Fruit fly (Drosophila melanogaster) whole organism, embryonic: ENCODE results near the gene CG16756.

Experiments used
- Atf-2 ChIP-seq: fragments of 200-800 bp; sonication (Bioruptor generic); optimal IDR thresholded peaks from 2 replicates; lab custom pipeline; 2016; ENCODE audit warnings: missing biosample characterization, missing genetic modification characterization
- CG10147 ChIP-seq: fragments of 200-800 bp; sonication (Bioruptor generic); optimal IDR thresholded peaks from 2 replicates; lab custom pipeline; 2019; ENCODE audit warnings: missing biosample characterization, mild to moderate bottlenecking, missing genetic modification characterization, moderate library complexity
- CG10321 ChIP-seq: fragments of 200-800 bp; sonication (Bioruptor generic); IDR thresholded peaks from 2 replicates; pipeline ENCODE4 v1.3.6; 2022; ENCODE audit warnings: missing biosample characterization, missing genetic modification characterization
- CG11398 ChIP-seq: fragments of 200-800 bp; sonication (Bioruptor generic); optimal IDR thresholded peaks from 2 replicates; lab custom pipeline; 2016; ENCODE audit warnings: missing biosample characterization, missing genetic modification characterization
- CG12744 ChIP-seq: fragments of 200-800 bp; sonication (Bioruptor generic); optimal IDR thresholded peaks from 2 replicates; lab custom pipeline; 2016; ENCODE audit warnings: missing biosample characterization, missing genetic modification characterization
- CG17612 ChIP-seq: fragments of 200-800 bp; sonication (Bioruptor generic); IDR thresholded peaks from 2 replicates; pipeline ENCODE4 v1.3.6; 2022; ENCODE audit warnings: missing biosample characterization, missing genetic modification characterization
- CG17912 ChIP-seq: fragments of 200-800 bp; sonication (Bioruptor generic); optimal IDR thresholded peaks from 2 replicates; lab custom pipeline; 2018; ENCODE audit warnings: missing biosample characterization, mild to moderate bottlenecking, missing genetic modification characterization
- CG18262 ChIP-seq: fragments of 200-800 bp; optimal IDR thresholded peaks from 3 replicates; lab custom pipeline; 2019; ENCODE audit warnings: missing biosample characterization, mild to moderate bottlenecking, missing genetic modification characterization, moderate library complexity
- CG2116 ChIP-seq: fragments of 200-800 bp; sonication (Bioruptor generic); optimal IDR thresholded peaks from 3 replicates; lab custom pipeline; 2018; ENCODE audit warnings: missing biosample characterization, mild to moderate bottlenecking, missing genetic modification characterization
- CG3163 ChIP-seq: fragments of 200-800 bp; sonication (Bioruptor generic); optimal IDR thresholded peaks from 3 replicates; lab custom pipeline; 2016; ENCODE audit warnings: missing biosample characterization, missing genetic modification characterization
- CG3847 ChIP-seq: fragments of 200-800 bp; sonication (Bioruptor generic); IDR thresholded peaks from 2 replicates; pipeline ENCODE4 v1.3.6; 2022; ENCODE audit warnings: missing biosample characterization, missing genetic modification characterization
- CG4820 ChIP-seq: fragments of 200-800 bp; sonication (Bioruptor generic); optimal IDR thresholded peaks from 3 replicates; lab custom pipeline; 2016; ENCODE audit warnings: missing biosample characterization, missing genetic modification characterization
- CG7987 ChIP-seq: fragments of 200-800 bp; sonication (Bioruptor generic); optimal IDR thresholded peaks from 2 replicates; lab custom pipeline; 2018; ENCODE audit warnings: missing biosample characterization, mild to moderate bottlenecking, missing genetic modification characterization, moderate library complexity
- CG8765 ChIP-seq: fragments of 200-800 bp; sonication (Bioruptor generic); IDR thresholded peaks from 2 replicates; pipeline ENCODE4 v1.3.6; 2022; ENCODE audit warnings: missing biosample characterization, missing genetic modification characterization
- CG9817 ChIP-seq: fragments of 200-800 bp; sonication (Bioruptor generic); optimal IDR thresholded peaks from 2 replicates; lab custom pipeline; 2018; ENCODE audit warnings: missing biosample characterization, mild to moderate bottlenecking, missing genetic modification characterization, moderate library complexity
- Chrac-16 ChIP-seq: fragments of 200-800 bp; sonication (Bioruptor generic); optimal IDR thresholded peaks from 3 replicates; lab custom pipeline; 2016; ENCODE audit warnings: missing biosample characterization, missing genetic modification characterization
- Deaf1 ChIP-seq: fragments of 200-800 bp; optimal IDR thresholded peaks from 3 replicates; lab custom pipeline; 2019; ENCODE audit warnings: missing biosample characterization, mild to moderate bottlenecking, missing genetic modification characterization, moderate library complexity
- Dfd ChIP-seq, 2 experiments: fragments of >200 bp; optimal IDR thresholded peaks; 2 replicates each; lab custom pipeline; 2017; ENCODE audit warnings: missing biosample characterization in 2 of 2, missing genetic modification characterization in 2 of 2
- Dip2 ChIP-seq: fragments of 200-800 bp; sonication (Bioruptor generic); IDR thresholded peaks from 2 replicates; pipeline ENCODE4 v1.3.6; 2022; ENCODE audit warnings: missing biosample characterization, missing genetic modification characterization
- Dll ChIP-seq: fragments of 200-800 bp; sonication (Bioruptor generic); IDR thresholded peaks from 4 replicates; pipeline ENCODE4 v1.3.6; 2022; ENCODE audit warnings: missing biosample characterization, missing genetic modification characterization; ENCODE audit not compliant: partially characterized antibody
- E2f1 ChIP-seq: fragments of 200-800 bp; sonication (Bioruptor generic); IDR thresholded peaks from 2 replicates; pipeline ENCODE4 v1.3.6; 2022; ENCODE audit warnings: missing biosample characterization, missing genetic modification characterization
- Fer3 ChIP-seq: fragments of 200-800 bp; sonication (Bioruptor generic); optimal IDR thresholded peaks from 2 replicates; lab custom pipeline; 2018; ENCODE audit warnings: missing biosample characterization, mild to moderate bottlenecking, missing genetic modification characterization, moderate library complexity
- HLH54F ChIP-seq: fragments of 200-800 bp; sonication (Bioruptor generic); optimal IDR thresholded peaks from 3 replicates; lab custom pipeline; 2016; ENCODE audit warnings: missing biosample characterization, missing genetic modification characterization
- MESR4 ChIP-seq: fragments of 200-800 bp; sonication (Bioruptor generic); optimal IDR thresholded peaks from 2 replicates; lab custom pipeline; 2018; ENCODE audit warnings: missing biosample characterization, mild to moderate bottlenecking, missing genetic modification characterization, moderate library complexity
- Mrtf ChIP-seq: fragments of 200-800 bp; sonication (Bioruptor generic); IDR thresholded peaks from 3 replicates; pipeline ENCODE4 v1.3.6; 2022; ENCODE audit warnings: missing biosample characterization, missing genetic modification characterization
- Opbp ChIP-seq: fragments of 200-800 bp; sonication (Bioruptor generic); IDR thresholded peaks from 3 replicates; pipeline ENCODE4 v1.3.6; 2022; ENCODE audit warnings: missing biosample characterization, missing genetic modification characterization; ENCODE audit not compliant: partially characterized antibody
- Scr ChIP-seq: fragments of 200-800 bp; sonication (Bioruptor generic); IDR thresholded peaks from 2 replicates; pipeline ENCODE4 v1.3.6; 2022; ENCODE audit warnings: missing biosample characterization, missing genetic modification characterization; ENCODE audit not compliant: partially characterized antibody
- ase ChIP-seq: fragments of 200-800 bp; sonication (Bioruptor generic); IDR thresholded peaks from 3 replicates; pipeline ENCODE4 v1.3.6; 2022; ENCODE audit warnings: missing biosample characterization, missing genetic modification characterization
- btn ChIP-seq: fragments of 200-800 bp; sonication (Bioruptor generic); optimal IDR thresholded peaks from 2 replicates; lab custom pipeline; 2016; ENCODE audit warnings: missing biosample characterization, missing genetic modification characterization
- da ChIP-seq: fragments of 200-800 bp; sonication (Bioruptor generic); optimal IDR thresholded peaks from 2 replicates; lab custom pipeline; 2016; ENCODE audit warnings: missing biosample characterization, missing genetic modification characterization
- dmrt99B ChIP-seq: fragments of 200-800 bp; sonication (Bioruptor generic); optimal IDR thresholded peaks from 2 replicates; lab custom pipeline; 2018; ENCODE audit warnings: missing biosample characterization, mild to moderate bottlenecking, missing genetic modification characterization, moderate library complexity
- dysf ChIP-seq: fragments of 200-800 bp; sonication (Bioruptor generic); IDR thresholded peaks from 3 replicates; pipeline ENCODE4 v1.3.6; 2022; ENCODE audit warnings: missing biosample characterization, missing genetic modification characterization
- en ChIP-seq: fragments of 200-800 bp; sonication (Bioruptor generic); optimal IDR thresholded peaks from 2 replicates; lab custom pipeline; 2016; ENCODE audit warnings: missing biosample characterization, missing genetic modification characterization
- fd3F ChIP-seq: fragments of 200-800 bp; sonication (Bioruptor generic); optimal IDR thresholded peaks from 2 replicates; lab custom pipeline; 2018; ENCODE audit warnings: missing biosample characterization, mild to moderate bottlenecking, missing genetic modification characterization, moderate library complexity
- kah ChIP-seq: fragments of 200-800 bp; sonication (Bioruptor generic); optimal IDR thresholded peaks from 2 replicates; lab custom pipeline; 2018; ENCODE audit warnings: missing biosample characterization, mild to moderate bottlenecking, missing genetic modification characterization
- mld ChIP-seq: fragments of 200-800 bp; sonication (Bioruptor generic); IDR thresholded peaks from 3 replicates; pipeline ENCODE4 v1.3.6; 2022; ENCODE audit warnings: missing biosample characterization, missing genetic modification characterization; ENCODE audit not compliant: partially characterized antibody
- pnt ChIP-seq: fragments of 200-800 bp; sonication (Bioruptor generic); optimal IDR thresholded peaks from 3 replicates; lab custom pipeline; 2016; ENCODE audit warnings: missing biosample characterization, missing genetic modification characterization
- ranshi ChIP-seq: fragments of 200-800 bp; sonication (Bioruptor generic); IDR thresholded peaks from 2 replicates; pipeline ENCODE4 v1.3.6; 2022; ENCODE audit warnings: missing biosample characterization, missing genetic modification characterization
- sc ChIP-seq, 3 experiments: fragments of >200 bp in 2 of 3; fragments of 200-800 bp in 1 of 3; sonication (Bioruptor generic) in 1 of 3; optimal IDR thresholded peaks; 2 replicates in 2 of 3; 3 replicates in 1 of 3; lab custom pipeline; 2017; ENCODE audit warnings: mild to moderate bottlenecking in 1 of 3, missing biosample characterization in 1 of 3, missing genetic modification characterization in 1 of 3, missing genetic modification reagents in 1 of 3
- sqz ChIP-seq: fragments of 200-800 bp; sonication (Bioruptor generic); optimal IDR thresholded peaks from 3 replicates; lab custom pipeline; 2018; ENCODE audit warnings: missing biosample characterization, mild to moderate bottlenecking, missing genetic modification characterization
- sug ChIP-seq: fragments of 200-800 bp; optimal IDR thresholded peaks from 2 replicates; lab custom pipeline; 2019; ENCODE audit warnings: missing biosample characterization, mild to moderate bottlenecking, missing genetic modification characterization, moderate library complexity
- tll ChIP-seq, 2 experiments: fragments of 200-800 bp in 1 of 2; fragments of >200 bp in 1 of 2; sonication (Bioruptor generic) in 1 of 2; optimal IDR thresholded peaks; 2 replicates each; lab custom pipeline; 2017 to 2019; ENCODE audit warnings: missing biosample characterization in 2 of 2, missing genetic modification characterization in 2 of 2, mild to moderate bottlenecking in 1 of 2, moderate library complexity in 1 of 2
- vvl ChIP-seq: fragments of 200-800 bp; sonication (Bioruptor generic); IDR thresholded peaks from 2 replicates; pipeline ENCODE4 v1.3.6; 2022; ENCODE audit warnings: missing biosample characterization, missing genetic modification characterization
- wek ChIP-seq: fragments of 200-800 bp; sonication (Bioruptor generic); optimal IDR thresholded peaks from 3 replicates; lab custom pipeline; 2018; ENCODE audit warnings: missing biosample characterization, mild to moderate bottlenecking, missing genetic modification characterization, moderate library complexity
- zen ChIP-seq: fragments of 200-800 bp; sonication (Bioruptor generic); optimal IDR thresholded peaks from 3 replicates; lab custom pipeline; 2018; ENCODE audit warnings: missing biosample characterization, mild to moderate bottlenecking, missing genetic modification characterization, moderate library complexity
- zen2 ChIP-seq: fragments of 200-800 bp; sonication (Bioruptor generic); IDR thresholded peaks from 3 replicates; pipeline ENCODE4 v1.3.6; 2022; ENCODE audit warnings: missing biosample characterization, missing genetic modification characterization; ENCODE audit not compliant: partially characterized antibody
- zf30C ChIP-seq: fragments of 200-800 bp; sonication (Bioruptor generic); optimal IDR thresholded peaks from 3 replicates; lab custom pipeline; 2018; ENCODE audit warnings: missing biosample characterization, mild to moderate bottlenecking, missing genetic modification characterization

The CG16756 gene

DNA sequence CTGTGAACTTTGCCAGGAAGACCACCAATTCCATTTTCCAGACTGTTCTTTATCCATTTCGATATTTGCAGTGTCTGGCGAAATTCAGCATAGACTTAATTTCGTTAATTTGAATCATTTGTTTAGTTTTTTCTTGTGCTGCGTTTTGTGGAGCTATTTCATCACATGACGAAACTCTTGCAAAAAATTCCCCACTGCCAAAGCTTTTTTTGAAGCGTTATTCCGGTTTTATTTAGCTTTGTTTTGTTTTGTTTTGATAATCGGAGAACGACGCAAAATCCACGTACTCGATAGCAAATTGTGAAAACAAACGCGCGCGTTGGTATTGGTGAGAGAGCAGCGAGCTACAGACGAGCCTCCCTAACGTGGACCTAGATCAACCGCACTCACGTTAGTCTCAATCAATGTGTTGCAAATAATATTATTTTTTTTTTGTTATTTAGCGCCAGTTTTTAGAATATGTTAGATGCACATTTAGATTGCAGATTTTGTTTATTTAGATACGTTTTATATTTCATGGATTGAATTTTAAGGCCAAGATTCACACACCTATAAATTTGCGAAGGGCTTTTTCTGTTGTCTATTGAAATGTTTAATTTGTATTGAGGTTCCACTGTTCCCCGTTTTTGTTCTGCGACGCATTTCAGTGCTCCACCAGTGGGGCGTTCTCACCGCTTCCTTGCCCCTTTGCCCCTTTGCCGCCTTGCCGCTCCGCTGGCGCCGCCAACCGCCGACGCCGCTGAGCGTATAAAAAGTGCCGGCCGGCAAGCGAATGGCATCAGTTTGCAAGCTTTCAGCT is 2.7 kb downstream of the CG16756 start (continued):
- TF ChIP-seq Dll (GFP tag; lab: Robert Waterston, UW) (no peak), sqz (GFP tag; lab: Kevin White, UChicago) (peak; percentile 44), CG3847 (GFP tag; lab: Robert Waterston, UW) (peak; percentile 90), CG7987 (no peak), CG9817 (peak; percentile 85), zen2 (GFP tag; lab: Robert Waterston, UW) (no peak), CG8765 (GFP tag; lab: Robert Waterston, UW) (peak; percentile 25; the same call in 1 of the 2 replicates), kah (GFP tag; lab: Kevin White, UChicago) (peak; percentile 27), en (GFP tag; lab: Kevin White, UChicago) (peak; percentile 26), Opbp (GFP tag; lab: Robert Waterston, UW) (no peak), E2f1 (GFP tag; lab: Robert Waterston, UW) (peak; percentile 81), wek (no peak), MESR4 (GFP tag; lab: Kevin White, UChicago) (no peak), sc (optimal IDR thresholded peaks at IDR 0.05; lab: Kevin White, UChicago) (no peak), sc (GFP tag; optimal IDR thresholded peaks at IDR 0.05; lab: Kevin White, UChicago) (no peak), ase (GFP tag; lab: Robert Waterston, UW) (peak; percentile 69), pnt (peak; percentile 60), ranshi (GFP tag; lab: Robert Waterston, UW) (peak; percentile 69; the same call in 1 of the 2 replicates), CG17612 (no peak; the same call in 1 of the 2 replicates), zf30C (GFP tag; lab: Kevin White, UChicago) (no peak), CG10321 (peak; percentile 29; the same call in 1 of the 2 replicates), HLH54F (GFP tag; lab: Kevin White, UChicago) (peak; percentile 84), fd3F (peak; percentile 82), mld (GFP tag; lab: Robert Waterston, UW) (no peak), Dfd (GFP tag; optimal IDR thresholded peaks at IDR 0.05; lab: Kevin White, UChicago) (no peak), dysf (GFP tag; lab: Robert Waterston, UW) (peak; percentile 90)

DNA sequence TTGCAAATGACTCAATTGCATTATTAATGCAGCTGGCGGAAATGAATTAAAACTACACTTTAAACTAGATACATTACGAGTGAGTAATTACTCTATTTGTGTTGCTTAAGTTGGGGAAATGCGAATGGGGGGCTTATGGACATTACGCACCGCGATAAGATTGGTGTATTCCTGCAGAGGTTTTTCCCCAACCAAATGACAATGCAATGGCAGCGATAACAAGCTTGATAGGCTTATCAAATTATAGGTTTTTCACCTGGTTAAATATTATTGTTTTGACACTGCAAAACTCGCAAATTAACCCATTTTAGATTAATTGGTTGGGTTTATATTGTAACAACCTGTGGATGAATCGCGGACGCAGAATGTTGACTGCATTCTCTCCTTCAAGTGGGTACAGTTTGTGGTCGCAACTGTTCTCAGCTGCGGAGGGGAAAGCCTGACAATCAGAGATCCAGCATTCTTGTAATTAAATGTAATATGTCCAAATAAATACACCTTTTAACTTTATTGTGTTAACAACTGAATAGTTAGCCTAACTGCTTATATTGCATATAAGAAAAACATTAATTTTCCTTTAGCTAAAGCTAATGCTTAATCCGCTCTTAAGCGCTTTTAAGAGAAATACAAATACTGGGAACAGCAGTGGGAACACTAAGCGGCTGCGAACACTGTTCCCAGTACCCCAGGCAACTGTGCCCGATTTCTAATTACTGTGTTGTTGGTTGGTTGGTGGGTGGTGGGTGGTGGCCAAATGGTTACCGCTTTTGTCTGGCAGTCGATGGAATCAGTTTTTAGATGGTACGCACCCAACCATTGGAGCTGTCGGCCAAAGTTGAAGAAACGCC is 5.5 kb downstream of the CG16756 start:
- TF ChIP-seq Dip2 (GFP tag; lab: Robert Waterston, UW), result no peak
- no peak for TF ChIP-seq CG12744 (GFP tag; lab: Kevin White, UChicago)
- TF ChIP-seq CG2116 (GFP tag; lab: Kevin White, UChicago), result no peak
- no peak for TF ChIP-seq CG18262 (tag; lab: Kevin White, UChicago)
- peak; percentile 14 for TF ChIP-seq CG3163 (GFP tag; lab: Kevin White, UChicago)
- TF ChIP-seq Mrtf, result no peak
- no peak for TF ChIP-seq Scr (GFP tag; lab: Robert Waterston, UW)
- peak; percentile 27 for TF ChIP-seq Deaf1
- peak; percentile 16 for TF ChIP-seq sug (tag; lab: Kevin White, UChicago)
- no peak for TF ChIP-seq dmrt99B (tag; lab: Kevin White, UChicago)
- no peak for TF ChIP-seq da (GFP tag; lab: Kevin White, UChicago)
- TF ChIP-seq CG4820, result no peak
- no peak for TF ChIP-seq vvl
- no peak for TF ChIP-seq Chrac-16 (GFP tag; lab: Kevin White, UChicago)
- TF ChIP-seq Fer3 (tag; lab: Kevin White, UChicago), result no peak
- TF ChIP-seq tll (GFP tag; optimal IDR thresholded peaks at IDR 0.05; lab: Kevin White, UChicago), result no peak
- no peak for TF ChIP-seq zen (tag; lab: Kevin White, UChicago)
- TF ChIP-seq mld (GFP tag; lab: Robert Waterston, UW), result no peak
- no peak for TF ChIP-seq btn (GFP tag; lab: Kevin White, UChicago)
- no peak for TF ChIP-seq CG10147 (GFP tag; lab: Kevin White, UChicago)
- TF ChIP-seq CG17912, result no peak
- no peak for TF ChIP-seq Atf-2
- TF ChIP-seq CG11398 (GFP tag; lab: Kevin White, UChicago), result no peak
